Worm (Caenorhabditis elegans) whole organism, late embryonic: ENCODE measurements around the gene K12H6.5.

Experiments used
- C38D4.7 ChIP-seq: fragments of 200-800 bp; sonication (Bioruptor generic); optimal IDR thresholded peaks from 2 replicates; lab custom pipeline; 2018; ENCODE audit warnings: mild to moderate bottlenecking, missing genetic modification characterization, moderate library complexity, missing compliant biosample characterization
- F13H6.1 ChIP-seq: sonication (generic microtip); optimal IDR thresholded peaks from 2 replicates; lab custom pipeline; 2016; ENCODE audit warnings: missing genetic modification characterization, missing compliant biosample characterization
- K09A11.1 ChIP-seq: sonication (generic microtip); optimal IDR thresholded peaks from 2 replicates; lab custom pipeline; 2017; ENCODE audit warnings: antibody characterized with exemption, mild to moderate bottlenecking, missing genetic modification characterization, missing compliant biosample characterization; ENCODE audit not compliant: insufficient read depth
- T23F11.4 ChIP-seq: fragments of 200-800 bp; sonication (Bioruptor generic); optimal IDR thresholded peaks from 2 replicates; lab custom pipeline; 2018; ENCODE audit warnings: mild to moderate bottlenecking, missing genetic modification characterization, missing compliant biosample characterization
- ahr-1 ChIP-seq: sonication (generic microtip); optimal IDR thresholded peaks from 2 replicates; lab custom pipeline; 2016; ENCODE audit warnings: missing genetic modification characterization, missing compliant biosample characterization
- ceh-14 ChIP-seq: sonication (generic microtip); optimal IDR thresholded peaks from 2 replicates; lab custom pipeline; 2016; ENCODE audit warnings: missing genotype, missing genetic modification characterization, missing compliant biosample characterization
- ceh-19 ChIP-seq: fragments of 200-800 bp; sonication (Bioruptor generic); optimal IDR thresholded peaks from 2 replicates; lab custom pipeline; 2018; ENCODE audit warnings: mild to moderate bottlenecking, missing genetic modification characterization, missing compliant biosample characterization
- ceh-24 ChIP-seq: sonication (generic microtip); optimal IDR thresholded peaks from 2 replicates; lab custom pipeline; 2016; ENCODE audit warnings: mild to moderate bottlenecking, missing genetic modification characterization, missing compliant biosample characterization
- ceh-30 ChIP-seq: fragments of 150-350 bp; optimal IDR thresholded peaks from 2 replicates; lab custom pipeline; 2014; ENCODE audit warnings: missing biosample characterization, missing genetic modification characterization
- ceh-34 ChIP-seq: sonication (generic microtip); optimal IDR thresholded peaks from 2 replicates; lab custom pipeline; 2016; ENCODE audit warnings: mild to moderate bottlenecking, missing genetic modification characterization, missing compliant biosample characterization
- ceh-45 ChIP-seq: fragments of 200-800 bp; sonication (Bioruptor generic); IDR thresholded peaks from 2 replicates; pipeline ENCODE4 v1.3.6; 2022; ENCODE audit warnings: missing genetic modification reagents, missing genetic modification characterization, missing compliant biosample characterization
- ceh-6 ChIP-seq: fragments of 200-800 bp; sonication (Bioruptor generic); optimal IDR thresholded peaks from 2 replicates; lab custom pipeline; 2018; ENCODE audit warnings: mild to moderate bottlenecking, missing genetic modification characterization, missing compliant biosample characterization
- dmd-4 ChIP-seq: sonication (generic microtip); optimal IDR thresholded peaks from 2 replicates; lab custom pipeline; 2016; ENCODE audit warnings: borderline replicate concordance, missing genetic modification characterization, missing compliant biosample characterization
- dve-1 ChIP-seq: sonication (generic microtip); optimal IDR thresholded peaks from 2 replicates; lab custom pipeline; 2017; ENCODE audit warnings: antibody characterized with exemption, mild to moderate bottlenecking, missing genetic modification characterization, missing compliant biosample characterization
- elt-4 ChIP-seq: sonication (generic microtip); optimal IDR thresholded peaks from 2 replicates; lab custom pipeline; 2016; ENCODE audit warnings: missing genetic modification characterization, missing compliant biosample characterization
- ets-4 ChIP-seq: sonication (generic microtip); optimal IDR thresholded peaks from 2 replicates; lab custom pipeline; 2016; ENCODE audit warnings: missing genetic modification characterization, missing compliant biosample characterization
- eyg-1 ChIP-seq: sonication (generic microtip); optimal IDR thresholded peaks from 2 replicates; lab custom pipeline; 2016; ENCODE audit warnings: missing genotype, missing genetic modification characterization, missing compliant biosample characterization
- fax-1 ChIP-seq: sonication (generic microtip); optimal IDR thresholded peaks from 2 replicates; lab custom pipeline; 2016; ENCODE audit warnings: missing genotype, missing genetic modification characterization, missing compliant biosample characterization
- gmeb-2 ChIP-seq: sonication (generic microtip); optimal IDR thresholded peaks from 2 replicates; lab custom pipeline; 2016; ENCODE audit warnings: missing genetic modification characterization, inconsistent platforms, missing compliant biosample characterization
- hlh-6 ChIP-seq: sonication (generic microtip); optimal IDR thresholded peaks from 2 replicates; lab custom pipeline; 2016; ENCODE audit warnings: missing genotype, missing genetic modification characterization, missing compliant biosample characterization
- npax-4 ChIP-seq: sonication (generic microtip); optimal IDR thresholded peaks from 2 replicates; lab custom pipeline; 2016; ENCODE audit warnings: missing genetic modification characterization, missing compliant biosample characterization
- pag-3 ChIP-seq: sonication (generic microtip); optimal IDR thresholded peaks from 2 replicates; lab custom pipeline; 2016; ENCODE audit warnings: missing compliant biosample characterization, missing genetic modification characterization, borderline replicate concordance
- pat-9 ChIP-seq: fragments of 200-800 bp; sonication (Bioruptor generic); optimal IDR thresholded peaks from 2 replicates; lab custom pipeline; 2018; ENCODE audit warnings: mild to moderate bottlenecking, missing genetic modification characterization, moderate library complexity, missing compliant biosample characterization
- pax-1 ChIP-seq: fragments of 150-350 bp; optimal IDR thresholded peaks from 2 replicates; lab custom pipeline; 2014; ENCODE audit warnings: missing biosample characterization, missing genetic modification characterization
- pha-4 ChIP-seq: fragments of 150-350 bp; optimal IDR thresholded peaks from 2 replicates; lab custom pipeline; 2018; ENCODE audit warnings: missing biosample characterization, missing genetic modification reagents, missing genetic modification characterization
- pqm-1 ChIP-seq: sonication (generic microtip); optimal IDR thresholded peaks from 2 replicates; lab custom pipeline; 2016; ENCODE audit warnings: missing genetic modification characterization, missing compliant biosample characterization
- pros-1 ChIP-seq: fragments of 150-350 bp; optimal IDR thresholded peaks from 2 replicates; lab custom pipeline; 2014; ENCODE audit warnings: missing biosample characterization, missing genetic modification reagents, missing genetic modification characterization
- ref-2 ChIP-seq: sonication (generic microtip); optimal IDR thresholded peaks from 2 replicates; lab custom pipeline; 2016; ENCODE audit warnings: missing genetic modification characterization, missing compliant biosample characterization
- sdc-2 ChIP-seq: sonication (generic microtip); optimal IDR thresholded peaks from 2 replicates; lab custom pipeline; 2016; ENCODE audit warnings: missing genotype, missing genetic modification characterization, missing compliant biosample characterization
- sox-2 ChIP-seq: fragments of 200-800 bp; sonication (Bioruptor generic); IDR thresholded peaks from 2 replicates; pipeline ENCODE4 v1.3.6; 2022; ENCODE audit warnings: missing genetic modification reagents, missing genetic modification characterization, missing compliant biosample characterization
- sox-4 ChIP-seq: sonication (generic microtip); optimal IDR thresholded peaks from 2 replicates; lab custom pipeline; 2017; ENCODE audit warnings: mild to moderate bottlenecking, missing genetic modification characterization, inconsistent platforms, missing compliant biosample characterization
- tbx-7 ChIP-seq: sonication (generic microtip); optimal IDR thresholded peaks from 2 replicates; lab custom pipeline; 2016; ENCODE audit warnings: missing genotype, missing genetic modification characterization, missing compliant biosample characterization
- unc-3 ChIP-seq, 2 experiments: fragments of 200-800 bp in 1 of 2; sonication (Bioruptor generic) in 1 of 2; sonication (generic microtip) in 1 of 2; conservative IDR thresholded peaks in 1 of 2; optimal IDR thresholded peaks in 1 of 2; 2 replicates each; pipeline versions ENCODE4 v1.3.6 to Lab custom; 2016 to 2022; ENCODE audit warnings: missing compliant biosample characterization in 2 of 2, missing genetic modification characterization in 2 of 2, missing genetic modification reagents in 1 of 2
- unc-42 ChIP-seq: sonication (generic microtip); optimal IDR thresholded peaks from 2 replicates; lab custom pipeline; 2016; ENCODE audit warnings: missing genotype, missing genetic modification characterization, missing compliant biosample characterization
- unc-55 ChIP-seq: sonication (generic microtip); optimal IDR thresholded peaks from 2 replicates; lab custom pipeline; 2017; ENCODE audit warnings: missing biosample characterization, missing genetic modification reagents, missing genetic modification characterization
- zip-5 ChIP-seq: sonication (generic microtip); optimal IDR thresholded peaks from 2 replicates; lab custom pipeline; 2016; ENCODE audit warnings: missing genetic modification characterization, missing compliant biosample characterization

Gene K12H6.5

ce11 chrII:2852493-2852892, 26.5 kb upstream of the K12H6.5 start, which contains the start of gene ptc-3:
TSS of gene ptc-3 (minus strand) at chrII:2852593.
- TF ChIP-seq T23F11.4 (GFP tag; lab: Kevin White, UChicago) (no peak), ceh-24 (no peak), elt-4 (no peak), ceh-45 (GFP tag; lab: Robert Waterston, UW) (no peak), pax-1 (no peak), pat-9 (no peak), unc-42 (tag; lab: Kevin White, UChicago) (no peak), dve-1 (tag; lab: Kevin White, UChicago) (no peak)

- peak; percentile 94 for TF ChIP-seq dve-1 (tag; lab: Kevin White, UChicago)
- TF ChIP-seq ref-2 (tag; lab: Kevin White, UChicago), result no peak
Observed at ce11 chrII:2846552-2846951, 20.6 kb upstream of the K12H6.5 start.

ce11 chrII:2845674-2846073, 19.7 kb upstream of the K12H6.5 start:
- no peak for TF ChIP-seq sdc-2 (tag; lab: Kevin White, UChicago)
- TF ChIP-seq ceh-6 (GFP tag; lab: Kevin White, UChicago), result no peak
- TF ChIP-seq sox-2, result no peak
- no peak for TF ChIP-seq ets-4 (tag; lab: Kevin White, UChicago)
- no peak for TF ChIP-seq ceh-30
- no peak for TF ChIP-seq hlh-6
- TF ChIP-seq eyg-1 (tag; lab: Kevin White, UChicago), result no peak
- no peak for TF ChIP-seq pag-3 (tag; lab: Kevin White, UChicago)
- TF ChIP-seq sox-4, result no peak
- no peak for TF ChIP-seq pat-9
- no peak for TF ChIP-seq zip-5 (tag; lab: Kevin White, UChicago)
- TF ChIP-seq K09A11.1, result no peak

- TF ChIP-seq npax-4 (tag; lab: Kevin White, UChicago) (no peak), ahr-1 (tag; lab: Kevin White, UChicago) (no peak), C38D4.7 (no peak), ceh-24 (no peak)
- TF ChIP-seq, all 69 proteins: peak for 0
Observed at ce11 chrII:2843088-2843487, 17.1 kb upstream of the K12H6.5 start, which contains the start of gene Y110A2AL.7. TSS of gene Y110A2AL.7 (minus strand) at chrII:2843188.

- TF ChIP-seq npax-4 (tag; lab: Kevin White, UChicago), result no peak
- TF ChIP-seq ceh-34 (tag; lab: Kevin White, UChicago), result no peak
- no peak for TF ChIP-seq tbx-7 (tag; lab: Kevin White, UChicago)
- TF ChIP-seq ceh-19 (GFP tag; lab: Kevin White, UChicago), result no peak
- no peak for TF ChIP-seq unc-3 (GFP tag; conservative IDR thresholded peaks at IDR 0.05; lab: Robert Waterston, UW)
- TF ChIP-seq unc-3 (tag; optimal IDR thresholded peaks at IDR 0.05; lab: Kevin White, UChicago), result no peak
- TF ChIP-seq pros-1, result no peak
- no peak for TF ChIP-seq elt-4
- TF ChIP-seq dmd-4 (tag; lab: Kevin White, UChicago), result no peak
- TF ChIP-seq pqm-1 (tag; lab: Kevin White, UChicago), result no peak
- TF ChIP-seq unc-55, result no peak
- TF ChIP-seq gmeb-2 (tag; lab: Kevin White, UChicago), result no peak
- no peak for TF ChIP-seq F13H6.1
- TF ChIP-seq pag-3 (tag; lab: Kevin White, UChicago), result no peak
- TF ChIP-seq fax-1, result no peak
- TF ChIP-seq sox-4, result no peak
- no peak for TF ChIP-seq pha-4 (tag; lab: Kevin White, UChicago)
- no peak for TF ChIP-seq ceh-14 (tag; lab: Kevin White, UChicago)
Observed at ce11 chrII:2841529-2841928, 15.6 kb upstream of the K12H6.5 start, which contains the start of gene Y110A2AL.6. TSS of gene Y110A2AL.6 (minus strand) at chrII:2841629.
